Worm (Caenorhabditis elegans) whole organism, young adult: ENCODE data around the gene Y69H2.7.

Experiments used
- F52B5.7 ChIP-seq: sonication (generic microtip); optimal IDR thresholded peaks from 2 replicates; lab custom pipeline; 2016; ENCODE audit warnings: mild to moderate bottlenecking, missing genetic modification characterization, missing compliant biosample characterization
- K12H6.12 ChIP-seq: fragments of 200-800 bp; sonication (Bioruptor generic); optimal IDR thresholded peaks from 2 replicates; lab custom pipeline; 2018; ENCODE audit warnings: mild to moderate bottlenecking, missing genetic modification characterization, missing compliant biosample characterization
- Y53G8AR.9 ChIP-seq: fragments of 200-800 bp; sonication (Bioruptor generic); conservative IDR thresholded peaks from 2 replicates; pipeline ENCODE4 v1.3.6; 2022; ENCODE audit warnings: missing genetic modification reagents, missing genetic modification characterization, missing compliant biosample characterization
- Y67H2A.10 ChIP-seq: fragments of 200-800 bp; sonication (Bioruptor generic); conservative IDR thresholded peaks from 2 replicates; pipeline ENCODE4 v1.3.6; 2022; ENCODE audit warnings: missing genetic modification reagents, missing genetic modification characterization, missing compliant biosample characterization
- ZK185.1 ChIP-seq: sonication (generic microtip); optimal IDR thresholded peaks from 2 replicates; lab custom pipeline; 2016; ENCODE audit warnings: mild to moderate bottlenecking, missing genetic modification characterization, missing compliant biosample characterization; ENCODE audit not compliant: poor library complexity, severe bottlenecking
- akir-1 ChIP-seq: fragments of 200-800 bp; sonication (Bioruptor generic); optimal IDR thresholded peaks from 2 replicates; lab custom pipeline; 2018; ENCODE audit warnings: mild to moderate bottlenecking, missing genetic modification characterization, moderate library complexity, missing compliant biosample characterization
- ama-1 ChIP-seq, 3 experiments: fragments of 150-350 bp in 1 of 3; sonication (generic microtip) in 2 of 3; optimal IDR thresholded peaks; 2 replicates each; lab custom pipeline; 2014 to 2018; ENCODE audit warnings: missing biosample characterization in 2 of 3, missing genetic modification characterization in 2 of 3, missing genetic modification reagents in 2 of 3
- aptf-3 ChIP-seq: fragments of 200-800 bp; sonication (Bioruptor generic); IDR thresholded peaks from 2 replicates; pipeline ENCODE4 v1.3.6; 2022; ENCODE audit warnings: missing genetic modification characterization, missing compliant biosample characterization
- athp-1 ChIP-seq: sonication (generic microtip); optimal IDR thresholded peaks from 2 replicates; lab custom pipeline; 2017; ENCODE audit warnings: mild to moderate bottlenecking, missing genetic modification characterization, missing compliant biosample characterization
- attf-3 ChIP-seq: fragments of 200-800 bp; sonication (Bioruptor generic); conservative IDR thresholded peaks from 2 replicates; pipeline ENCODE4 v1.3.6; 2022; ENCODE audit warnings: missing genetic modification reagents, missing genetic modification characterization, missing compliant biosample characterization
- cebp-1 ChIP-seq, 2 experiments: fragments of 200-800 bp in 1 of 2; sonication (Bioruptor generic) in 1 of 2; sonication (generic microtip) in 1 of 2; IDR thresholded peaks in 1 of 2; optimal IDR thresholded peaks in 1 of 2; 2 replicates each; pipeline versions ENCODE4 v1.3.6 to Lab custom; 2017 to 2022; ENCODE audit warnings: missing compliant biosample characterization in 2 of 2, missing genetic modification characterization in 2 of 2, mild to moderate bottlenecking in 1 of 2, missing genetic modification reagents in 1 of 2, moderate library complexity in 1 of 2
- ceh-27 ChIP-seq: fragments of 200-800 bp; sonication (Bioruptor generic); optimal IDR thresholded peaks from 2 replicates; lab custom pipeline; 2018; ENCODE audit warnings: mild to moderate bottlenecking, missing genetic modification characterization, moderate library complexity, missing compliant biosample characterization
- ceh-40 ChIP-seq: fragments of 200-800 bp; sonication (Bioruptor generic); IDR thresholded peaks from 2 replicates; pipeline ENCODE4 v1.3.6; 2022; ENCODE audit warnings: missing genetic modification characterization, missing compliant biosample characterization
- ceh-91 ChIP-seq: fragments of 200-800 bp; sonication (Bioruptor generic); IDR thresholded peaks from 2 replicates; pipeline ENCODE4 v1.3.6; 2022; ENCODE audit warnings: missing genetic modification reagents, missing genetic modification characterization, missing compliant biosample characterization
- gei-17 ChIP-seq: fragments of 200-800 bp; sonication (Bioruptor generic); optimal IDR thresholded peaks from 2 replicates; lab custom pipeline; 2018; ENCODE audit warnings: mild to moderate bottlenecking, missing genetic modification characterization, missing compliant biosample characterization
- hsf-1 ChIP-seq: fragments of 200-800 bp; sonication (Bioruptor generic); IDR thresholded peaks from 2 replicates; pipeline ENCODE4 v1.3.6; 2022; ENCODE audit warnings: missing genetic modification reagents, missing genetic modification characterization, missing compliant biosample characterization
- lin-35 ChIP-seq, 3 experiments: fragments of 150-350 bp in 2 of 3; sonication (generic microtip) in 1 of 3; optimal IDR thresholded peaks; 2 replicates each; lab custom pipeline; 2014 to 2018; ENCODE audit warnings: missing biosample characterization in 3 of 3, missing genetic modification characterization in 3 of 3, missing genetic modification reagents in 3 of 3
- lsy-27 ChIP-seq: sonication (generic microtip); optimal IDR thresholded peaks from 2 replicates; lab custom pipeline; 2017; ENCODE audit warnings: missing genetic modification characterization, mild to moderate bottlenecking, missing compliant biosample characterization, antibody characterized with exemption, missing genotype, borderline replicate concordance; ENCODE audit not compliant: insufficient read depth
- nfya-2 ChIP-seq: fragments of 200-800 bp; sonication (Bioruptor generic); IDR thresholded peaks from 2 replicates; pipeline ENCODE4 v1.3.6; 2022; ENCODE audit warnings: missing genetic modification reagents, missing genetic modification characterization, missing compliant biosample characterization
- nhr-120 ChIP-seq: fragments of 200-800 bp; sonication (Bioruptor generic); IDR thresholded peaks from 2 replicates; pipeline ENCODE4 v1.3.6; 2022; ENCODE audit warnings: missing genetic modification characterization, missing compliant biosample characterization
- rec-8 ChIP-seq, 2 experiments: sonication (generic microtip); optimal IDR thresholded peaks; 2 replicates each; lab custom pipeline; 2016; ENCODE audit warnings: mild to moderate bottlenecking in 2 of 2, missing genetic modification characterization in 2 of 2, missing genetic modification reagents in 2 of 2, missing genotype in 2 of 2, missing biosample characterization in 1 of 2, missing compliant biosample characterization in 1 of 2, moderate library complexity in 1 of 2
- snpc-1.3 ChIP-seq: sonication (generic microtip); optimal IDR thresholded peaks from 2 replicates; lab custom pipeline; 2017; ENCODE audit warnings: missing genetic modification characterization, mild to moderate bottlenecking, missing compliant biosample characterization, antibody characterized with exemption, moderate library complexity, missing genotype, missing genetic modification reagents; ENCODE audit not compliant: insufficient read depth
- somi-1 ChIP-seq: fragments of 200-800 bp; sonication (Bioruptor generic); optimal IDR thresholded peaks from 2 replicates; lab custom pipeline; 2018; ENCODE audit warnings: mild to moderate bottlenecking, missing genetic modification characterization, missing compliant biosample characterization
- zfh-2 ChIP-seq: fragments of 200-800 bp; sonication (Bioruptor generic); conservative IDR thresholded peaks from 2 replicates; pipeline ENCODE4 v1.3.6; 2022; ENCODE audit warnings: missing genetic modification reagents, missing genetic modification characterization, missing compliant biosample characterization
- ztf-18 ChIP-seq: sonication (generic microtip); optimal IDR thresholded peaks from 2 replicates; lab custom pipeline; 2016; ENCODE audit warnings: missing genotype, mild to moderate bottlenecking, missing genetic modification characterization, missing compliant biosample characterization

The Y69H2.7 gene

ce11 chrV:18670017-18670416 lies 19.8 kb upstream of the Y69H2.7 start, which contains the start of gene Y69H2.10:
Gene Y69H2.10, plus strand, starts transcription at chrV:18670317.
- TF ChIP-seq K12H6.12: no peak
- no peak for TF ChIP-seq ceh-27 (GFP tag; lab: Kevin White, UChicago)
- TF ChIP-seq attf-3 (GFP tag; lab: Robert Waterston, UW): no peak
- TF ChIP-seq snpc-1.3 (tag; lab: Kevin White, UChicago): no peak
- TF ChIP-seq lsy-27 (tag; lab: Kevin White, UChicago): no peak
- no peak for TF ChIP-seq athp-1
- TF ChIP-seq lin-35 (GFP tag; optimal IDR thresholded peaks at IDR 0.05; lab: Kevin White, UChicago): no peak
- TF ChIP-seq, all 124 proteins: peak for 0

DNA sequence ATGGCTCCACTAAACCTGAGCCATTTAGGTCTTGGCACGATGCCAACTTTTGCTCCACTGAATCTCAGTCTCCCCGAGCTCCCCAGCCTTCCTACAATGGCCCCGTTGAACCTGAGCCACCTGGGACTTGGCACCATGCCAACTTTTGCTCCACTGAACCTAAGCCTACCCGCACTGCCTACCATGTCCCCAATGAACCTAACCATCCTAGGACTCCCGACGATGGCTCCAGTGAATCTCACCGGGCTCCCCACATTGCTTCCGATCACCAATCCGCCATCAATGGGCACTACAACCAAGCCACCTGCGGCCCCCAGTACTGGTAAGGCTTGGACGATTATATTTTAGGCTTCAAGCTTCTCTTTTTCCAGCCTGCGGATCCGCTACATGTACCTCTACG lies 18.0 kb upstream of the Y69H2.7 start:
- peak; percentile 58 for TF ChIP-seq zfh-2 (GFP tag; lab: Robert Waterston, UW)
- TF ChIP-seq nfya-2: no peak
- no peak for TF ChIP-seq ceh-91 (GFP tag; lab: Robert Waterston, UW)
- TF ChIP-seq ama-1 (optimal IDR thresholded peaks at IDR 0.05; lab: Kevin White, UChicago): no peak
- no peak for TF ChIP-seq ama-1 (GFP tag; optimal IDR thresholded peaks at IDR 0.05; lab: Kevin White, UChicago)

DNA sequence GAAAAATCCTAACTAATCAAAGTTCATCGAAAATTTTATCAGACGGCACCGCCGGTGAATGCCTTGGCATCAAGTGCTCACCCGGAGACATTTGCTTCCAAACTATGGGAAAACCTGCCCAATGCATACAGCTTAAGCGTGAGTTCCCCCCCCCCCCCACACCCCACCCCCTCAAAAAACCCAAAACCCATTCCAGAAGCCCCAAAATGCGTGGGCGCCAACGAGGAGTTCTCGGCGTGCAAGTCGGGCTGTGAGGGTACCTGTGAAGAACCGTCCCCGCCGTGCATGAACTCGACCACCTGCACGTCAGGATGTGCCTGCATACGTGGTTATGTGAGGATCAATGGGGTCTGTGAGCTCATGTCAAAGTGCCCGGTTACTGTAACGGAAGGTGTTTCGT lies 15.4 kb upstream of the Y69H2.7 start:
- TF ChIP-seq akir-1 (GFP tag; lab: Kevin White, UChicago) (no peak), F52B5.7 (peak; percentile 10), zfh-2 (GFP tag; lab: Robert Waterston, UW) (peak; percentile 76)

ce11 chrV:18684455-18684987 lies 5.3 kb upstream of the Y69H2.7 start, which contains the start of gene Y69H2.17:
Gene Y69H2.17, plus strand, starts transcription at chrV:18684937.
- peak; percentile 54 for TF ChIP-seq ztf-18 (tag; lab: Kevin White, UChicago)
- TF ChIP-seq somi-1 (GFP tag; lab: Kevin White, UChicago): no peak

ce11 chrV:18687361-18687760 lies 2.4 kb upstream of the Y69H2.7 start:
- TF ChIP-seq cebp-1 (GFP tag; IDR thresholded peaks at IDR 0.05; lab: Robert Waterston, UW): no peak; the same call in 1 of the 2 replicates
- peak; percentile 92 for TF ChIP-seq cebp-1 (tag; optimal IDR thresholded peaks at IDR 0.05; lab: Kevin White, UChicago)
- TF ChIP-seq hsf-1 (GFP tag; lab: Robert Waterston, UW): no peak
- TF ChIP-seq aptf-3 (GFP tag; lab: Robert Waterston, UW): no peak
- TF ChIP-seq gei-17 (GFP tag; lab: Kevin White, UChicago): no peak
- no peak for TF ChIP-seq ZK185.1
- no peak for TF ChIP-seq ceh-27 (GFP tag; lab: Kevin White, UChicago)

- peak; percentile 71 for TF ChIP-seq zfh-2 (GFP tag; lab: Robert Waterston, UW)
- no peak for TF ChIP-seq Y53G8AR.9 (GFP tag; lab: Robert Waterston, UW)
- TF ChIP-seq rec-8 (tag; optimal IDR thresholded peaks at IDR 0.05; lab: Kevin White, UChicago): no peak
Observed at ce11 chrV:18695469-18695868, 5.7 kb downstream of the Y69H2.7 start.

DNA sequence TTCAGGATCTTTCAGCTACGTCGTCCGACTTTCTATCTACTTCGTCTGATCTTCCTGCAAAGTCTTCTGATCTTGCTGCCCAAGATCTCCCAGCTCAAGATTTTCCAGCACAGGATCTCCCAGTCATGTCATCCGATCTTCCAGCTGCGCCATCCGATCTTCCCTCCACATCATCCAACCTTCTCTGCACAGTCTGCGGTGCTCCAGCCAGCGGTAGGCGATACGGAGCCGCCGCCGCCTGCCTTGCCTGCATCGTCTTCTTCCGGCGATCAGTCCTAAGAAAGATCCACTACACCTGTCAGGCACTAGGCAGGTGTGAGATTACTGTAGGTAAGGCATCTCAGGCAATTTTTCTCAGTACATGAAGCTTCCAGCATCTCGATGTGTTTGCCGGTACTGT lies 9.5 kb downstream of the Y69H2.7 start, which contains the start of gene nhr-241:
nhr-241 (plus strand) TSS at position 126 of the 400 bp plus-strand sequence.
- TF ChIP-seq nhr-120 (0 out of 2 replicates have a peak, but pooled peaks have one; percentile 37), ztf-18 (tag; lab: Kevin White, UChicago) (no peak), ceh-40 (GFP tag; lab: Robert Waterston, UW) (no peak), ZK185.1 (no peak), zfh-2 (GFP tag; lab: Robert Waterston, UW) (peak; percentile 84), Y67H2A.10 (no peak)
